Worm (Caenorhabditis elegans): ENCODE results near the gene F14D2.19.

- TF ChIP-seq T22C8.4 (GFP tag; IDR thresholded peaks at IDR 0.05), result no peak
- TF ChIP-seq flt-1 (GFP tag; IDR thresholded peaks at IDR 0.05), result no peak
Measured at ce11 chrII:3381510-3381909, 44.6 kb upstream of the F14D2.19 start, which contains the start of gene T06D4.1.
